Worm (Caenorhabditis elegans) whole organism, L4/young adult: ENCODE results near the gene rft-1.

Experiments used
- W03F9.2 ChIP-seq: fragments of 150-350 bp; optimal IDR thresholded peaks from 2 replicates; lab custom pipeline; 2014; ENCODE audit warnings: missing biosample characterization, missing genetic modification characterization
- dao-5 ChIP-seq: sonication (generic microtip); optimal IDR thresholded peaks from 2 replicates; lab custom pipeline; 2016; ENCODE audit warnings: missing genotype, missing genetic modification characterization, moderate library complexity, missing compliant biosample characterization
- him-1 ChIP-seq: sonication (generic microtip); optimal IDR thresholded peaks from 2 replicates; lab custom pipeline; 2016; ENCODE audit warnings: missing genotype, missing genetic modification reagents, missing genetic modification characterization, missing compliant biosample characterization

DNA sequence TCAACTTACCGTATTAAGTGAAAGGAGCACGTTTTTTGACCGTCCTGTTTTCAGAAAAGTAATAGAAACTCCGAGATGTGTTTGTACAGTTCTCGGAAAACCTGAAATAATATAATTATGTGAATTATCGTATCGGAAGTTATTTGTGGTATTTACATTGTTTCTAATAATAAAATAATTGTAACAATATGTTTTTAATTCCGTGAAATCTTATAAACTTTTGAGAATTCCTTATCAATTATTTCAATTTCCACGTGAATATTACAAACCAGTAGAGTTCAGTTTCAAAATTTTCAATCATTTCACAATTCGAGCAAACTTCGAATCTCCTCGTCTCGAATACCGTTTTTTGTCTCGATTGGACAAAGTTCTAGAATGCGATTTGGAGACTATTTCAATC lies 28.0 kb upstream of the rft-1 start, which contains the start of gene T08H10.3:
- TF ChIP-seq him-1 (tag; lab: Kevin White, UChicago) (no peak), dao-5 (tag; lab: Kevin White, UChicago) (no peak), W03F9.2 (tag; lab: Kevin White, UChicago) (no peak)
